Fruit fly (Drosophila melanogaster): Measurements from ENCODE around the gene CG5131.

Gene CG5131

dm6 chr2L:17477710-17478109 is 6.6 kb upstream of the CG5131 start, which contains the start of gene cass (continued):
- TF ChIP-seq nom (GFP tag; optimal IDR thresholded peaks at IDR 0.05): no peak
- TF ChIP-seq CG3995 (GFP tag; optimal IDR thresholded peaks at IDR 0.05): peak; percentile 88
- TF ChIP-seq salm (tag; optimal IDR thresholded peaks at IDR 0.05): no peak
- TF ChIP-seq CG12219 (GFP tag; optimal IDR thresholded peaks at IDR 0.05): no peak
- TF ChIP-seq CG11696 (GFP tag; IDR thresholded peaks at IDR 0.05): no peak
- TF ChIP-seq Myb (GFP tag; optimal IDR thresholded peaks at IDR 0.05): peak; percentile 88
- no peak for TF ChIP-seq Fer3 (tag; optimal IDR thresholded peaks at IDR 0.05)
- TF ChIP-seq sd (tag; optimal IDR thresholded peaks at IDR 0.05): peak; percentile 74
- no peak for TF ChIP-seq lola (GFP tag; optimal IDR thresholded peaks at IDR 0.05)
- TF ChIP-seq tin (GFP tag; optimal IDR thresholded peaks at IDR 0.05): no peak
- TF ChIP-seq her (GFP tag; optimal IDR thresholded peaks at IDR 0.05): peak; percentile 38
- no peak for TF ChIP-seq CG18599 (GFP tag; optimal IDR thresholded peaks at IDR 0.05)
- TF ChIP-seq CG8944 (GFP tag; optimal IDR thresholded peaks at IDR 0.05): no peak
- TF ChIP-seq Deaf1 (tag; optimal IDR thresholded peaks at IDR 0.05): peak; percentile 13
- no peak for TF ChIP-seq tgo (GFP tag; IDR thresholded peaks at IDR 0.05)
- no peak for TF ChIP-seq rib (GFP tag; IDR thresholded peaks at IDR 0.05)
- TF ChIP-seq Dbx (GFP tag; IDR thresholded peaks at IDR 0.05): no peak; the same call in 2 of the 3 replicates
- no peak for TF ChIP-seq sc (optimal IDR thresholded peaks at IDR 0.05)
- no peak for TF ChIP-seq sc (GFP tag; optimal IDR thresholded peaks at IDR 0.05)
- TF ChIP-seq Chrac-16 (GFP tag; optimal IDR thresholded peaks at IDR 0.05): no peak
- TF ChIP-seq CG8290 (GFP tag; optimal IDR thresholded peaks at IDR 0.05): peak; percentile 39
- peak in 1 of 2 experiments; percentile 70 for TF ChIP-seq CG8290 (tag; optimal IDR thresholded peaks at IDR 0.05)
- TF ChIP-seq CG2202 (tag; optimal IDR thresholded peaks at IDR 0.05): no peak
- peak; percentile 23 for TF ChIP-seq CG15269 (tag; optimal IDR thresholded peaks at IDR 0.05)
- TF ChIP-seq Elba2 (GFP tag; optimal IDR thresholded peaks at IDR 0.05): peak; percentile 17
- TF ChIP-seq CG10321 (GFP tag; IDR thresholded peaks at IDR 0.05): no peak
- TF ChIP-seq lov (optimal IDR thresholded peaks at IDR 0.05): no peak
- no peak for TF ChIP-seq lov (GFP tag; IDR thresholded peaks at IDR 0.05)
- TF ChIP-seq hbn (GFP tag; IDR thresholded peaks at IDR 0.05; ENCODE audit: partially characterized antibody): peak; percentile 84
- TF ChIP-seq Lpt (GFP tag; optimal IDR thresholded peaks at IDR 0.05): no peak
- TF ChIP-seq Mrtf (GFP tag; IDR thresholded peaks at IDR 0.05): no peak
- peak; percentile 87 for TF ChIP-seq Doc3 (GFP tag; IDR thresholded peaks at IDR 0.05; ENCODE audit: partially characterized antibody)
- TF ChIP-seq Poxn (GFP tag; IDR thresholded peaks at IDR 0.05): no peak
- no peak for TF ChIP-seq oc (tag; optimal IDR thresholded peaks at IDR 0.05)
- peak; percentile 94 for TF ChIP-seq CG16813 (GFP tag; IDR thresholded peaks at IDR 0.05; ENCODE audit: partially characterized antibody)
- TF ChIP-seq slou (GFP tag; optimal IDR thresholded peaks at IDR 0.05): no peak
- TF ChIP-seq Sox102F (GFP tag; optimal IDR thresholded peaks at IDR 0.05): no peak
- no peak for TF ChIP-seq sob (GFP tag; IDR thresholded peaks at IDR 0.05)
- peak; percentile 45 for TF ChIP-seq nerfin-1 (tag; optimal IDR thresholded peaks at IDR 0.05)
- TF ChIP-seq NK7.1 (GFP tag; optimal IDR thresholded peaks at IDR 0.05): no peak
- TF ChIP-seq bowl (GFP tag; IDR thresholded peaks at IDR 0.05): no peak
- TF ChIP-seq CG9817 (tag; optimal IDR thresholded peaks at IDR 0.05): no peak
- peak; percentile 94 for TF ChIP-seq Opbp (GFP tag; IDR thresholded peaks at IDR 0.05; ENCODE audit: partially characterized antibody)
- peak; percentile 4 for TF ChIP-seq CG12391 (tag; optimal IDR thresholded peaks at IDR 0.05)
- TF ChIP-seq emc (GFP tag; optimal IDR thresholded peaks at IDR 0.05): no peak
- TF ChIP-seq CG7928 (GFP tag; optimal IDR thresholded peaks at IDR 0.05): no peak
- TF ChIP-seq psq (GFP tag; optimal IDR thresholded peaks at IDR 0.05): no peak
- TF ChIP-seq CG3065 (GFP tag; optimal IDR thresholded peaks at IDR 0.05): no peak
- TF ChIP-seq CG1024 (GFP tag; IDR thresholded peaks at IDR 0.05): no peak
- TF ChIP-seq Dek (tag; optimal IDR thresholded peaks at IDR 0.05): no peak
- TF ChIP-seq Nf-YA (GFP tag; IDR thresholded peaks at IDR 0.05): no peak
- TF ChIP-seq CG16779 (GFP tag; IDR thresholded peaks at IDR 0.05): no peak
